Worm (Caenorhabditis elegans): ENCODE measurements around the gene nhr-274.

DNA sequence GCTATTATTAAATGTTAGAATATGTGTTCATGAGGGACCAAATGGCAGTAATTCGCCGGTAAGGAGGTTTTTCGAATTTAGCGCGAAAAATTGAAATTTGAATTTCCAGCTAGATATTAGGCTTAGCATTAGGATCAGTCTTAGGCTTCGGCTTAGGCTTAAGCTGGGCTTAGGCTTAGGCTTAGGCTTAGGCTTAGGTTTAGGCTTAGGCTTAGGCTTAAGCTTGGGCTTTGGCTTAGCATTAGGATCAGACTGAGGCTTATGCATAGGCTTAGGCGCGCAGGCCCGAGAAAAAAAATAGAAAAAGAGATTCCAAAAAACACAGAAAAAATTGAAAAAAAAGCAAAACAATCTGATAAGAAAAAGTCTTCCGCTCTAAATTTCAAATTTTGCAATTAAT is 16.8 kb downstream of the nhr-274 start:
- TF ChIP-seq ZK546.5 (tag; optimal IDR thresholded peaks at IDR 0.05) (no peak), nhr-12 (tag; optimal IDR thresholded peaks at IDR 0.05) (no peak), unc-62 (GFP tag; optimal IDR thresholded peaks at IDR 0.05) (no peak), egl-27 (tag; optimal IDR thresholded peaks at IDR 0.05) (no peak), nhr-237 (tag; optimal IDR thresholded peaks at IDR 0.05) (no peak), nhr-28 (tag; optimal IDR thresholded peaks at IDR 0.05) (no peak), nhr-11 (tag; optimal IDR thresholded peaks at IDR 0.05) (no peak), elt-2 (tag; optimal IDR thresholded peaks at IDR 0.05) (no peak), nhr-43 (tag; optimal IDR thresholded peaks at IDR 0.05; ENCODE audit: poor library complexity, severe bottlenecking) (no peak)

All from whole organism, L3 larva.